Worm (Caenorhabditis elegans) whole organism, L1 larva: Measurements from ENCODE around the gene ccep-97.

ENCODE experiments used
- C04F5.9 ChIP-seq: sonication (generic microtip); optimal IDR thresholded peaks from 2 replicates; lab custom pipeline; 2016; ENCODE audit warnings: missing genetic modification characterization, missing compliant biosample characterization
- C34B4.2 ChIP-seq: sonication (generic microtip); optimal IDR thresholded peaks from 2 replicates; lab custom pipeline; 2017; ENCODE audit warnings: mild to moderate bottlenecking, missing genetic modification characterization, missing compliant biosample characterization
- aha-1 ChIP-seq: fragments of 150-350 bp; optimal IDR thresholded peaks from 2 replicates; lab custom pipeline; 2014; ENCODE audit warnings: missing biosample characterization, missing genetic modification characterization
- ama-1 ChIP-seq: fragments of 150-350 bp; optimal IDR thresholded peaks from 2 replicates; lab custom pipeline; 2014
- ceh-8 ChIP-seq: fragments of 200-800 bp; sonication (Bioruptor generic); optimal IDR thresholded peaks from 2 replicates; lab custom pipeline; 2018; ENCODE audit warnings: mild to moderate bottlenecking, missing genetic modification characterization, moderate library complexity, missing compliant biosample characterization
- ceh-90 ChIP-seq: sonication (generic microtip); optimal IDR thresholded peaks from 2 replicates; lab custom pipeline; 2016; ENCODE audit warnings: missing genetic modification characterization, missing compliant biosample characterization
- dsc-1 ChIP-seq: sonication (generic microtip); optimal IDR thresholded peaks from 2 replicates; lab custom pipeline; 2016; ENCODE audit warnings: mild to moderate bottlenecking, missing genetic modification characterization, missing compliant biosample characterization
- fkh-4 ChIP-seq: sonication (generic microtip); optimal IDR thresholded peaks from 2 replicates; lab custom pipeline; 2016; ENCODE audit warnings: missing compliant biosample characterization, missing genetic modification characterization, borderline replicate concordance
- fkh-8 ChIP-seq: sonication (generic microtip); optimal IDR thresholded peaks from 2 replicates; lab custom pipeline; 2016; ENCODE audit warnings: mild to moderate bottlenecking, missing genetic modification characterization, missing compliant biosample characterization
- hlh-17 ChIP-seq: fragments of 200-800 bp; sonication (Bioruptor generic); optimal IDR thresholded peaks from 2 replicates; lab custom pipeline; 2018; ENCODE audit warnings: missing genetic modification characterization, mild to moderate bottlenecking, missing compliant biosample characterization, moderate library complexity, borderline replicate concordance
- hpl-2 ChIP-seq: fragments of 150-350 bp; optimal IDR thresholded peaks from 2 replicates; lab custom pipeline; 2014; ENCODE audit warnings: missing biosample characterization, missing genetic modification reagents, missing genetic modification characterization
- isw-1 ChIP-seq: fragments of 200-800 bp; sonication (Bioruptor generic); IDR thresholded peaks from 2 replicates; pipeline ENCODE4 v1.3.6; 2022; ENCODE audit warnings: missing genetic modification characterization, missing compliant biosample characterization
- lin-35 ChIP-seq, 2 experiments: fragments of 150-350 bp; optimal IDR thresholded peaks; 2 replicates each; lab custom pipeline; 2014; ENCODE audit warnings: missing biosample characterization in 2 of 2, missing genetic modification characterization in 2 of 2, missing genetic modification reagents in 2 of 2
- lsy-2 ChIP-seq, 2 experiments: fragments of 150-350 bp; optimal IDR thresholded peaks; 2 replicates each; lab custom pipeline; 2014; ENCODE audit warnings: missing biosample characterization in 2 of 2, missing genetic modification characterization in 2 of 2
- mdl-1 ChIP-seq, 2 experiments: fragments of 150-350 bp; optimal IDR thresholded peaks; 2 replicates each; lab custom pipeline; 2014 to 2017; ENCODE audit warnings: missing biosample characterization in 2 of 2, missing genetic modification characterization in 2 of 2, inconsistent platforms in 1 of 2
- mef-2 ChIP-seq: fragments of 150-350 bp; optimal IDR thresholded peaks from 2 replicates; lab custom pipeline; 2014; ENCODE audit warnings: missing biosample characterization, missing genetic modification characterization
- mep-1 ChIP-seq: fragments of 150-350 bp; optimal IDR thresholded peaks from 2 replicates; lab custom pipeline; 2014; ENCODE audit warnings: missing biosample characterization, missing genetic modification characterization
- nhr-11 ChIP-seq: fragments of 150-350 bp; optimal IDR thresholded peaks from 2 replicates; lab custom pipeline; 2014; ENCODE audit warnings: missing biosample characterization, missing genetic modification characterization
- nhr-12 ChIP-seq: sonication (generic microtip); optimal IDR thresholded peaks from 2 replicates; lab custom pipeline; 2017; ENCODE audit warnings: missing biosample characterization, missing genetic modification characterization
- nhr-237 ChIP-seq: fragments of 150-350 bp; optimal IDR thresholded peaks from 2 replicates; lab custom pipeline; 2014; ENCODE audit warnings: missing biosample characterization, missing genetic modification characterization
- nhr-28 ChIP-seq: fragments of 150-350 bp; optimal IDR thresholded peaks from 2 replicates; lab custom pipeline; 2014; ENCODE audit warnings: missing biosample characterization, missing genetic modification characterization
- nhr-71 ChIP-seq: sonication (generic microtip); optimal IDR thresholded peaks from 2 replicates; lab custom pipeline; 2016; ENCODE audit warnings: mild to moderate bottlenecking, missing genetic modification characterization, moderate library complexity, missing compliant biosample characterization
- nhr-90 ChIP-seq: sonication (generic microtip); optimal IDR thresholded peaks from 2 replicates; lab custom pipeline; 2016; ENCODE audit warnings: mild to moderate bottlenecking, missing genetic modification characterization, missing compliant biosample characterization; ENCODE audit not compliant: poor library complexity
- pag-3 ChIP-seq: sonication (generic microtip); optimal IDR thresholded peaks from 2 replicates; lab custom pipeline; 2017; ENCODE audit warnings: missing genetic modification characterization, mild to moderate bottlenecking, missing compliant biosample characterization, antibody characterized with exemption, borderline replicate concordance; ENCODE audit not compliant: insufficient read depth
- pqm-1 ChIP-seq: sonication (generic microtip); optimal IDR thresholded peaks from 3 replicates; lab custom pipeline; 2017; ENCODE audit warnings: missing biosample characterization, missing genetic modification characterization
- rnt-1 ChIP-seq: sonication (generic microtip); optimal IDR thresholded peaks from 2 replicates; lab custom pipeline; 2016; ENCODE audit warnings: mild to moderate bottlenecking, missing genetic modification characterization, moderate library complexity, missing compliant biosample characterization
- snu-23 ChIP-seq: sonication (generic microtip); optimal IDR thresholded peaks from 2 replicates; lab custom pipeline; 2016; ENCODE audit warnings: missing genetic modification characterization, missing compliant biosample characterization
- sox-4 ChIP-seq: sonication (generic microtip); optimal IDR thresholded peaks from 2 replicates; lab custom pipeline; 2016; ENCODE audit warnings: missing genetic modification characterization, missing compliant biosample characterization
- tbx-2 ChIP-seq: sonication (generic microtip); optimal IDR thresholded peaks from 2 replicates; lab custom pipeline; 2016; ENCODE audit warnings: missing genetic modification characterization, missing compliant biosample characterization
- unc-130 ChIP-seq: fragments of 150-350 bp; optimal IDR thresholded peaks from 2 replicates; lab custom pipeline; 2017; ENCODE audit warnings: missing biosample characterization, missing genetic modification characterization, inconsistent platforms
- unc-86 ChIP-seq: sonication (generic microtip); optimal IDR thresholded peaks from 2 replicates; lab custom pipeline; 2016; ENCODE audit warnings: missing genetic modification characterization, missing compliant biosample characterization
- unc-98 ChIP-seq: fragments of 200-800 bp; sonication (Bioruptor generic); IDR thresholded peaks from 2 replicates; pipeline ENCODE4 v1.3.6; 2022; ENCODE audit warnings: missing genetic modification characterization, missing compliant biosample characterization
- xbp-1 ChIP-seq: sonication (generic microtip); optimal IDR thresholded peaks from 2 replicates; lab custom pipeline; 2016; ENCODE audit warnings: missing genetic modification characterization, missing compliant biosample characterization
- zag-1 ChIP-seq: fragments of 150-350 bp; optimal IDR thresholded peaks from 2 replicates; lab custom pipeline; 2014; ENCODE audit warnings: missing biosample characterization, missing genetic modification characterization

The ccep-97 gene

ce11 chrV:4787166-4787565, 31.3 kb downstream of the ccep-97 start, which contains the start of gene R02F11.9:
Gene R02F11.9, plus strand, starts transcription at chrV:4787466.
- no peak for TF ChIP-seq tbx-2
- TF ChIP-seq rnt-1: no peak
- TF ChIP-seq pqm-1 (tag; lab: Kevin White, UChicago): no peak
- no peak for TF ChIP-seq mep-1
- no peak for TF ChIP-seq snu-23 (GFP tag; lab: Kevin White, UChicago)
- no peak for TF ChIP-seq aha-1 (tag; lab: Kevin White, UChicago)
- TF ChIP-seq nhr-90 (tag; lab: Kevin White, UChicago): no peak
- TF ChIP-seq fkh-8 (tag; lab: Kevin White, UChicago): no peak
- no peak for TF ChIP-seq C34B4.2 (tag; lab: Kevin White, UChicago)
- no peak for TF ChIP-seq mef-2 (tag; lab: Kevin White, UChicago)
- no peak for TF ChIP-seq hlh-17 (GFP tag; lab: Kevin White, UChicago)
- no peak for TF ChIP-seq hpl-2
- TF ChIP-seq C04F5.9: no peak

- TF ChIP-seq nhr-28 (tag; lab: Kevin White, UChicago): no peak
- no peak for TF ChIP-seq pag-3 (tag; lab: Kevin White, UChicago)
- no peak for TF ChIP-seq fkh-4 (tag; lab: Kevin White, UChicago)
- TF ChIP-seq sox-4 (tag; lab: Kevin White, UChicago): no peak
- TF ChIP-seq xbp-1 (tag; lab: Kevin White, UChicago): no peak
- TF ChIP-seq unc-86 (tag; lab: Kevin White, UChicago): no peak
- TF ChIP-seq isw-1 (GFP tag; lab: Robert Waterston, UW): no peak
- TF ChIP-seq nhr-237 (tag; lab: Kevin White, UChicago): no peak
- no peak for TF ChIP-seq nhr-90 (tag; lab: Kevin White, UChicago)
- no peak for TF ChIP-seq nhr-12 (tag; lab: Kevin White, UChicago)
- TF ChIP-seq pqm-1 (tag; lab: Kevin White, UChicago): no peak
- TF ChIP-seq zag-1 (tag; lab: Kevin White, UChicago): no peak
- no peak for TF ChIP-seq dsc-1 (tag; lab: Kevin White, UChicago)
- no peak for TF ChIP-seq hlh-17 (GFP tag; lab: Kevin White, UChicago)
- TF ChIP-seq ama-1 (lab: Kevin White, UChicago): no peak
- TF ChIP-seq ceh-90 (tag; lab: Kevin White, UChicago): no peak
- no peak for TF ChIP-seq nhr-11 (tag; lab: Kevin White, UChicago)
- TF ChIP-seq fkh-8 (tag; lab: Kevin White, UChicago): no peak
- TF ChIP-seq lin-35 (GFP tag; optimal IDR thresholded peaks at IDR 0.05; lab: Kevin White, UChicago): no peak
- no peak for TF ChIP-seq mdl-1 (tag; optimal IDR thresholded peaks at IDR 0.05; lab: Kevin White, UChicago)
Observed at ce11 chrV:4785333-4785852, 33.1 kb downstream of the ccep-97 start, which contains the start of the genes Y60C6A.2 and Y60C6A.3. Gene Y60C6A.2, minus strand, starts transcription at chrV:4785433. Gene Y60C6A.3, plus strand, starts transcription at chrV:4785802.

DNA sequence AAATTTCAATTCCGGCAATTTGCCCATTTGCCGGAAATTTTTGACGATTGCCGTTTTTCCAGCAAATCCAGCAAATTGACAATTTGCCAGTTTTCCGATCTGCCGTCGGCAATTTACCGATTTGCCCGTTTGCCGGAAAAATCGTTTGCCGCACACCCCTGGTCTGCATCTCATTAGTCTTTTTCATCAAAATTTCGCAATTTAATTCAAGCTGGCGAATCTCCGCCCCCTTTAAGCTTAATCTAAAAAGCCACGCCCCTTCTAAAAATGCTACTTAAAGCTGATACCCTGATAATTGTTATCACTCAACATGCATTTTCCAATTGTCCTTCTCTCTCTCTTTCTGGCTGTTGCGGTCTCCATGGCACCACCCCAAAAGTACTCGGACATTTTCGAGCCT, 35.1 kb downstream of the ccep-97 start, which contains the start of gene Y60C6A.1:
Gene Y60C6A.1, plus strand, starts transcription at position 301 of the 400 bp plus-strand sequence.
- TF ChIP-seq ceh-90 (tag; lab: Kevin White, UChicago) (no peak), ceh-8 (GFP tag; lab: Kevin White, UChicago) (no peak), fkh-4 (tag; lab: Kevin White, UChicago) (no peak), nhr-90 (tag; lab: Kevin White, UChicago) (no peak)

DNA sequence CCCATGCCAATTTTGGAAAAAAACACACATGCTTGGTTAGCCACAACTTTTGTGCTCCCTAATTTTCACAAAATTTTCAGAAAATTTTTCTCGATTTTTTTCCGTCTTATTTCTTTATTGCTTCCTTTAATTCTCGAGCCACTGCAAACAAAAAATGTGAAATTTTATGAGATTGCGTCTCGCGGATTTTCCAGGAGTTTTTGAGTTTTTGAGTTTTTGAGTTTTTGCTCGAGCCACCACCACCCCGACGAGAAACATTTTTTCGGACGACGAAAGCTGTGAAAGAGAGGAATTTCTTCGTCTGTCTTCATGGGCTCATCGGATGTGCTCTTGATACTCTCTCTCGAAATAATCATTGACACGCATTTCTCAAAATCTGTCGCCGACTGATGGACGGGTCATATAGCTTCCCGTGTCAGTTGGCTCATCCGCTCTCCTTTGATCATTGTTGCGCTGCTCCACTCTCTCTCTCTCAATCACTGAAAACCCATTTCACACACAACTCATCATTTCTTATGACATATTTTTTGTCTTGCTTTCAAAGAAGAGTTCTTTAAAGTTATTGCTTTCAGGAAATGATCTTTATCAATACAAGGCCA, 41.0 kb downstream of the ccep-97 start, which contains the start of gene C18G1.1:
Gene C18G1.1, plus strand, starts transcription at position 573 of the 599 bp plus-strand sequence.
- TF ChIP-seq unc-130 (tag; lab: Kevin White, UChicago) (peak; percentile 27), lsy-2 (tag; optimal IDR thresholded peaks at IDR 0.05; lab: Kevin White, UChicago) (peak in 1 of 2 experiments; percentile 26), nhr-71 (tag; lab: Kevin White, UChicago) (peak; percentile 50), rnt-1 (peak; percentile 59), unc-98 (GFP tag; lab: Robert Waterston, UW) (no peak), snu-23 (GFP tag; lab: Kevin White, UChicago) (peak; percentile 5), C04F5.9 (no peak)
- TF ChIP-seq, all 84 proteins: peak for 5
